Worm (Caenorhabditis elegans): Measurements from ENCODE around the gene C02G6.2.
A peak's percentile ranks its signal among the peaks of the same experiment; 100 is the strongest.

Gene C02G6.2

DNA sequence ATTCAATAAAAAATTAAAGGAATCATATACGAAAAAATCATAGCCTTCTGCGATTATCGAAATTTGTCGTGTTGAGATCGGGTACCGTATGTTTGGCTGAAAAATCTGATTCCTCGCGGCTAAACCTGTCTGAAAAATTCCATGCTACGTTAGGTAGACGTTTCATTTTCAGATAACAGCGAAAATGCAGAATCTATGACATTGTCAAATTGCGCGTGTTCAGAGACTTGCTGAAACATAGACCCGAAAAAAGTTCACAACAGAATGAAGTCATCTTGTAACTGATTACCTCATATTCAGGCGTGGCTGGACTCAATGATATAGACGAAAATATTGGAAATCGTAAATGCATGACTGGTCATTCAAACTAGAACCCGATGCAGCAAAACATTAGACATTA, 38.3 kb upstream of the C02G6.2 start, which contains the start of gene srh-76:
srh-76 (plus strand) TSS at position 301 of the 400 bp plus-strand sequence.
- TF ChIP-seq lin-39 (tag; optimal IDR thresholded peaks at IDR 0.05), result no peak
- no peak for TF ChIP-seq Y55F3AM.14 (GFP tag; optimal IDR thresholded peaks at IDR 0.05)
- no peak for TF ChIP-seq nhr-25 (tag; optimal IDR thresholded peaks at IDR 0.05)

DNA sequence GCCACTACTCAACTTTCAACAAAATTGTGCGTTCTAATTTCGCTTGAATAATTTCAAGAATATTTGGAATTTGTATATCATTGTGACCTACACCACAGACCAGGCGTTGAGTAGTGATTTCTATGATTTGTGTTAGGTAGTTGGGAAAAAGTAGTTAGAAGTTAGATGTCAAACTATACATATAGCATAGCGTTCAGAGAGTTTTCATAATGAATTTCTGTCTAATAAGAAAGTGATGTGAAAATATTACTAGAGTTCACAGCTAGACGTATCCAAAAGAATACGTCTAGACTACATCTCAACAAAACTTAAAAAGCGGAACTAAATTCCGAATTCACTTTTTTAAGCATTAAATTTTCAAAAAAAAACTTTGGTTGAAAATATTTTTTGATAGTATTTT, 36.5 kb upstream of the C02G6.2 start:
- TF ChIP-seq mdl-1 (tag; optimal IDR thresholded peaks at IDR 0.05) (no peak), fos-1 (tag; optimal IDR thresholded peaks at IDR 0.05) (no peak)

DNA sequence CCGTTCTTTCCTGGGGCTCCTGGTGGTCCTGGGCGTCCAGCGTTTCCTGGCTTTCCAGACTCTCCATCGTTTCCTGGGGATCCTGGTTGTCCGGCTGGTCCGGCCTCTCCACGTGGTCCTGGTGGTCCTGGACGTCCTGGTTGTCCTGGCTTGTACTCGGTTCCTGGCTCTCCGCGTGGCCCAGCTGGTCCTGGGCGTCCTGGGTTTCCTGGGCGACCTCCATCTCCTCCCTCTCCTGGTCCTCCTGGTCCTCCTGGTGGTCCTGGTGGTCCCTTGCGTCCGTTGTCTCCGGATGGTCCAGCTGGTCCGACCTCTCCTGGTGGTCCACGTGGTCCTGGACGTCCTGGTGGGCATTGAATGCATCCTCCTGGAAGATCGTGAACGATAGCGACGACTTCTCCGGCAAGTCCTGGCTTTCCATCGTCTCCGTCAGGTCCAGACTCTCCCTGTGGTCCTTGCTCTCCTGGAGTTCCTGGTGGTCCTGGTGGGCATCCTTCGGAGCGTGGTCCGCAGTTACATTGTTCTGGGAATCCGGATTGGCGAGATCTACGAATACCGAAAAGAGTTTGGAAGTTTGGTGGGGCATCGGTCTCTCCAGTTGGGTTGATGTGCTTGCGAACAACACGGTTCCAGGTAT, 35.8 kb upstream of the C02G6.2 start:
- TF ChIP-seq C34F6.9 (tag; optimal IDR thresholded peaks at IDR 0.05) (no peak), ama-1 (optimal IDR thresholded peaks at IDR 0.05) (no peak), lin-13 (GFP tag; optimal IDR thresholded peaks at IDR 0.05) (no peak), lsy-2 (tag; optimal IDR thresholded peaks at IDR 0.05) (no peak), nhr-6 (tag; optimal IDR thresholded peaks at IDR 0.05) (no peak), zag-1 (tag; optimal IDR thresholded peaks at IDR 0.05) (no peak), nhr-12 (tag; optimal IDR thresholded peaks at IDR 0.05) (no peak), ceh-16 (tag; optimal IDR thresholded peaks at IDR 0.05) (no peak), dmd-4 (tag; optimal IDR thresholded peaks at IDR 0.05) (no peak), unc-62 (GFP tag; optimal IDR thresholded peaks at IDR 0.05) (no peak), ZK546.5 (tag; optimal IDR thresholded peaks at IDR 0.05) (no peak), nhr-25 (tag; optimal IDR thresholded peaks at IDR 0.05) (no peak), skn-1 (tag; optimal IDR thresholded peaks at IDR 0.05) (no peak), ceh-82 (tag; optimal IDR thresholded peaks at IDR 0.05) (no peak), gmeb-1 (tag; optimal IDR thresholded peaks at IDR 0.05) (no peak), ztf-11 (tag; optimal IDR thresholded peaks at IDR 0.05) (no peak), mab-5 (tag; optimal IDR thresholded peaks at IDR 0.05) (no peak)

DNA sequence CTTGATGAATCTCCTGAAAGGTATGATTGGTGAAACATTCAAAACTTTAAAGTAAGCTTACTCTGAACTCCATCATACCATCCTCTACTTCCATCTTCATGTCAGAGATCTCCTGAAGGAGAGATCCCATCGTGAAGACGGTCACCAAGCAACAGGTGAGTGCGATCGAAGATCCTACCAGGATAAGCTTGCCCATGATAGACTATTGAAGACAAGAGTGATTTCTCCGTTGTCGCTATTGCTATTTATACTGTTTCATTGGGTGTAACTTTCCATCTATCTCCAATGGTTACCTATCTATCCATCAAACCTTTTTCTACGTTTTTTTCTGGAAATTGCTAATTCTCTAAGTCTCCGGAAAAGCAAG, 35.3 kb upstream of the C02G6.2 start, which contains the start of gene col-140:
col-140 (minus strand) TSS at position 219 of the 367 bp plus-strand sequence.
- TF ChIP-seq ztf-1 (GFP tag; conservative IDR thresholded peaks at IDR 0.05) (no peak), F13H6.1 (tag; optimal IDR thresholded peaks at IDR 0.05) (no peak), nhr-23 (tag; optimal IDR thresholded peaks at IDR 0.05) (no peak), gmeb-1 (tag; optimal IDR thresholded peaks at IDR 0.05) (no peak), unc-55 (GFP tag; optimal IDR thresholded peaks at IDR 0.05) (no peak), C34F6.9 (tag; optimal IDR thresholded peaks at IDR 0.05) (no peak)

DNA sequence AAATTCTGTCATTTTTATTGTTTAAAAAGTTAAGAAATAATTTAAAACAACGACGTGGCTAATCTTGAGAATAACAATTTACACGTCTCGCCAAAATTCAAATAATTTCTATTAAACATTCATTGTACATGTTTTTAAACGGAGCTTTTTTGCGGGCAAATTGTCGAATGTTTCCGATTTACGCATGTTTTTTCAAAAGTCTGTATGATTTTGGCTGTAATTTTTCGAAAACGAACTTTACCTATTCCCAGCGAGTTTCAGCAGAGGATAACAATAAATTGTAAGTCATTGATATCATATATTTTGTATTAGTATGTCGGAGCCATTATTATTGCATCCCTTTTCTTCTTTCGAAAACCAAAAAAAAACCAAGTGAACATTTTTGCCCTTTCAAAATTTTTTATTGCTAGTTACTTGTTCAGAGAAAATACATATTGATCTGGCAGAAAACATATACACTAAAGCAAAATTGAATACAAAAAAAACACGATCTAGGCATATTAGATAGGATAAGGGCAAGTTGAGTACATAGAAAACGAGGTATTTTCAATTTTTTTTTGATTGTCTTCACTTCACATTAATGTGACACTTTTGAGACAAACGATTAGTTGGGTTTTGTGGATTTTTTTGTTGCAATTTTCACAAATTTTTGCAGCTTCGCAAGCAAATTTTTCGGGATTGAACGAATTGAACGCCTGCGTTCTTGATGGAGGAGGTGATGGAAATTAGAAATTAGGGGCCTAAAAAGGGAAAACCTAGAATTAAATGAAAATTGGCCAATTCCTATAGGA, 33.1 kb upstream of the C02G6.2 start, which contains the start of gene F26F12.2:
F26F12.2 (minus strand) TSS at position 38 of the 791 bp plus-strand sequence.
- peak in 1 of 2 experiments; percentile 6 for TF ChIP-seq lsy-2 (tag; optimal IDR thresholded peaks at IDR 0.05)
- TF ChIP-seq ztf-4 (tag; optimal IDR thresholded peaks at IDR 0.05), result peak; percentile 47
- peak; percentile 58 for TF ChIP-seq blmp-1 (tag; optimal IDR thresholded peaks at IDR 0.05; ENCODE audit: insufficient read depth)
- no peak for TF ChIP-seq nhr-237 (tag; optimal IDR thresholded peaks at IDR 0.05)
- peak; percentile 77 for TF ChIP-seq ama-1 (optimal IDR thresholded peaks at IDR 0.05)
- TF ChIP-seq C34F6.9 (tag; optimal IDR thresholded peaks at IDR 0.05), result peak; percentile 30
- TF ChIP-seq nhr-129 (tag; optimal IDR thresholded peaks at IDR 0.05), result peak; percentile 17
- no peak for TF ChIP-seq elt-1 (tag; optimal IDR thresholded peaks at IDR 0.05)
- TF ChIP-seq aly-2 (tag; optimal IDR thresholded peaks at IDR 0.05), result no peak
- peak; percentile 2 for TF ChIP-seq sma-3 (GFP tag; optimal IDR thresholded peaks at IDR 0.05)
- peak; percentile 76 for TF ChIP-seq nhr-25 (tag; optimal IDR thresholded peaks at IDR 0.05)

DNA sequence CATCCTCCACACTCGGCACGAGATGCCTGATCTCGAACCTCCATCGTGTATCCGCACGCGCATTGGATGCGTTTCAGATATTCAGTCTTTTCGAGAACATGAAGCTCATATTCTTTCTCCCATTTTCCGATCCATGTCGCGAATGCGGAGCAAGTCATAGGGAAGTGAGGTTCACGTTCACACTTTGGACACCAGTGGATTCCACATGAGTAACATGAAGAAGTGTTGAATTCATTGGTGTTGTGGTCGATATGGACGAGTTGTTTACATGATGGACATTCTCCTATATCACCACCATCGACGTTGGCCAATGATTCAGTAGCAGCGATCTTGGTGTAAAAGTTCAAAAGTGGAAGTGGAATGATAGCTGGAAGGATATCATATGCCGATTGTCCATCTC, 30.9 kb upstream of the C02G6.2 start:
- no peak for TF ChIP-seq Y55F3AM.14 (GFP tag; optimal IDR thresholded peaks at IDR 0.05)
- TF ChIP-seq ztf-1 (GFP tag; conservative IDR thresholded peaks at IDR 0.05), result 0 out of 2 replicates have a peak, but pooled peaks have one; percentile 32
- TF ChIP-seq nhr-129 (tag; optimal IDR thresholded peaks at IDR 0.05), result peak; percentile 4

All from whole organism, L2 larva.